Fruit fly (Drosophila melanogaster) whole organism, embryonic: ENCODE data around the gene CG32488.
A peak's percentile ranks its signal among the peaks of the same experiment; 100 is the strongest.

ENCODE experiments used
- Antp ChIP-seq: fragments of 200-800 bp; sonication (Bioruptor generic); optimal IDR thresholded peaks from 3 replicates; lab custom pipeline; 2016; ENCODE audit warnings: missing biosample characterization, missing genetic modification characterization
- B-H2 ChIP-seq: fragments of 200-800 bp; sonication (Bioruptor generic); optimal IDR thresholded peaks from 2 replicates; lab custom pipeline; 2018; ENCODE audit warnings: missing biosample characterization, mild to moderate bottlenecking, missing genetic modification characterization
- CG10209 ChIP-seq: fragments of 200-800 bp; sonication (Bioruptor generic); optimal IDR thresholded peaks from 3 replicates; lab custom pipeline; 2017; ENCODE audit warnings: missing biosample characterization, mild to moderate bottlenecking, missing genetic modification characterization, missing genetic modification reagents
- CG10654 ChIP-seq: fragments of 200-800 bp; sonication (Bioruptor generic); optimal IDR thresholded peaks from 2 replicates; lab custom pipeline; 2016; ENCODE audit warnings: missing biosample characterization, missing genetic modification characterization
- CG11456 ChIP-seq: fragments of 200-800 bp; sonication (Bioruptor generic); IDR thresholded peaks from 3 replicates; pipeline ENCODE4 v1.3.6; 2022; ENCODE audit warnings: missing biosample characterization, missing genetic modification characterization
- CG12219 ChIP-seq: fragments of 200-800 bp; sonication (Bioruptor generic); optimal IDR thresholded peaks from 3 replicates; lab custom pipeline; 2018; ENCODE audit warnings: missing biosample characterization, mild to moderate bottlenecking, missing genetic modification characterization
- CG14050 ChIP-seq: fragments of 200-800 bp; sonication (Bioruptor generic); IDR thresholded peaks from 3 replicates; pipeline ENCODE4 v1.3.6; 2022; ENCODE audit warnings: missing biosample characterization, missing genetic modification characterization
- CG15269 ChIP-seq: fragments of 200-800 bp; sonication (Bioruptor generic); optimal IDR thresholded peaks from 2 replicates; lab custom pipeline; 2018; ENCODE audit warnings: missing biosample characterization, mild to moderate bottlenecking, missing genetic modification characterization, moderate library complexity
- CG15601 ChIP-seq: fragments of 200-800 bp; sonication (Bioruptor generic); optimal IDR thresholded peaks from 3 replicates; lab custom pipeline; 2019; ENCODE audit warnings: missing biosample characterization, mild to moderate bottlenecking, missing genetic modification characterization, moderate library complexity
- CG18619 ChIP-seq: fragments of 200-800 bp; sonication (Bioruptor generic); optimal IDR thresholded peaks from 3 replicates; lab custom pipeline; 2017; ENCODE audit warnings: missing biosample characterization, mild to moderate bottlenecking, missing genetic modification characterization
- CG2678 ChIP-seq: fragments of 200-800 bp; sonication (Bioruptor generic); optimal IDR thresholded peaks from 3 replicates; lab custom pipeline; 2019; ENCODE audit warnings: missing biosample characterization, mild to moderate bottlenecking, missing genetic modification characterization, moderate library complexity
- CG32532 ChIP-seq: fragments of 200-800 bp; sonication (Bioruptor generic); IDR thresholded peaks from 2 replicates; pipeline ENCODE4 v1.3.6; 2022; ENCODE audit warnings: missing biosample characterization, missing genetic modification characterization
- CG32772 ChIP-seq: fragments of 200-800 bp; sonication (Bioruptor generic); IDR thresholded peaks from 2 replicates; pipeline ENCODE4 v1.3.6; 2022; ENCODE audit warnings: missing biosample characterization, missing genetic modification characterization
- CG34422 ChIP-seq: fragments of 200-800 bp; sonication (Bioruptor generic); IDR thresholded peaks from 3 replicates; pipeline ENCODE4 v1.3.6; 2022; ENCODE audit warnings: missing biosample characterization, missing genetic modification characterization
- CG4282 ChIP-seq: fragments of 200-800 bp; sonication (Bioruptor generic); optimal IDR thresholded peaks from 2 replicates; lab custom pipeline; 2016; ENCODE audit warnings: missing biosample characterization, missing genetic modification characterization
- CG4820 ChIP-seq: fragments of 200-800 bp; sonication (Bioruptor generic); optimal IDR thresholded peaks from 3 replicates; lab custom pipeline; 2016; ENCODE audit warnings: missing biosample characterization, missing genetic modification characterization
- CG5245 ChIP-seq: fragments of 200-800 bp; sonication (Bioruptor generic); optimal IDR thresholded peaks from 3 replicates; lab custom pipeline; 2016; ENCODE audit warnings: missing biosample characterization, missing genetic modification characterization
- CG6272 ChIP-seq: fragments of 200-800 bp; sonication (Bioruptor generic); IDR thresholded peaks from 2 replicates; pipeline ENCODE4 v1.3.6; 2022; ENCODE audit warnings: missing biosample characterization, missing genetic modification characterization
- CG6683 ChIP-seq: fragments of 200-800 bp; sonication (Bioruptor generic); optimal IDR thresholded peaks from 2 replicates; lab custom pipeline; 2017; ENCODE audit warnings: missing biosample characterization, mild to moderate bottlenecking, missing genetic modification characterization, missing genetic modification reagents
- CG6765 ChIP-seq: fragments of 200-800 bp; sonication (Bioruptor generic); optimal IDR thresholded peaks from 3 replicates; lab custom pipeline; 2017; ENCODE audit warnings: missing biosample characterization, mild to moderate bottlenecking, missing genetic modification characterization
- CG9215 ChIP-seq: fragments of 200-800 bp; sonication (Bioruptor generic); IDR thresholded peaks from 2 replicates; pipeline ENCODE4 v1.3.6; 2022; ENCODE audit warnings: missing biosample characterization, missing genetic modification characterization
- CG9797 ChIP-seq: fragments of 200-800 bp; sonication (Bioruptor generic); optimal IDR thresholded peaks from 3 replicates; lab custom pipeline; 2018; ENCODE audit warnings: missing biosample characterization, mild to moderate bottlenecking, missing genetic modification characterization
- CG9876 ChIP-seq: fragments of 200-800 bp; sonication (Bioruptor generic); optimal IDR thresholded peaks from 2 replicates; lab custom pipeline; 2016; ENCODE audit warnings: missing biosample characterization, missing genetic modification characterization
- Camta ChIP-seq: fragments of 200-800 bp; sonication (Bioruptor generic); optimal IDR thresholded peaks from 2 replicates; lab custom pipeline; 2016; ENCODE audit warnings: missing biosample characterization, missing genetic modification characterization
- Fer2 ChIP-seq: fragments of 200-800 bp; sonication (Bioruptor generic); optimal IDR thresholded peaks from 2 replicates; lab custom pipeline; 2018; ENCODE audit warnings: missing biosample characterization, mild to moderate bottlenecking, missing genetic modification characterization, moderate library complexity
- HHEX ChIP-seq: fragments of 200-800 bp; sonication (Bioruptor generic); optimal IDR thresholded peaks from 3 replicates; lab custom pipeline; 2017; ENCODE audit warnings: missing biosample characterization, mild to moderate bottlenecking, missing genetic modification characterization, missing genetic modification reagents
- Hmr ChIP-seq: fragments of 200-800 bp; sonication (Bioruptor generic); optimal IDR thresholded peaks from 3 replicates; lab custom pipeline; 2017; ENCODE audit warnings: mild to moderate bottlenecking, missing biosample characterization, missing genetic modification reagents, missing genetic modification characterization
- NC2β ChIP-seq: fragments of 200-800 bp; sonication (Bioruptor generic); optimal IDR thresholded peaks from 2 replicates; lab custom pipeline; 2016; ENCODE audit warnings: missing biosample characterization, missing genetic modification characterization
- Rx ChIP-seq: fragments of 200-800 bp; sonication (Bioruptor generic); IDR thresholded peaks from 2 replicates; pipeline ENCODE4 v1.3.6; 2022; ENCODE audit warnings: missing biosample characterization, missing genetic modification characterization
- da ChIP-seq: fragments of 200-800 bp; sonication (Bioruptor generic); optimal IDR thresholded peaks from 2 replicates; lab custom pipeline; 2016; ENCODE audit warnings: missing biosample characterization, missing genetic modification characterization
- dan ChIP-seq: fragments of 200-800 bp; sonication (Bioruptor generic); IDR thresholded peaks from 2 replicates; pipeline ENCODE4 v1.3.6; 2022; ENCODE audit warnings: missing biosample characterization, missing genetic modification characterization
- emc ChIP-seq: fragments of 200-800 bp; sonication (Bioruptor generic); optimal IDR thresholded peaks from 2 replicates; lab custom pipeline; 2016; ENCODE audit warnings: missing biosample characterization, missing genetic modification characterization
- gcm2 ChIP-seq: fragments of 200-800 bp; sonication (Bioruptor generic); optimal IDR thresholded peaks from 2 replicates; lab custom pipeline; 2016; ENCODE audit warnings: missing biosample characterization, missing genetic modification characterization
- gem ChIP-seq: fragments of 200-800 bp; sonication (Bioruptor generic); optimal IDR thresholded peaks from 2 replicates; lab custom pipeline; 2019; ENCODE audit warnings: missing biosample characterization, mild to moderate bottlenecking, missing genetic modification characterization, moderate library complexity
- hth ChIP-seq: fragments of >200 bp; optimal IDR thresholded peaks from 2 replicates; lab custom pipeline; 2017; ENCODE audit warnings: inconsistent platforms
- lbe ChIP-seq: fragments of 200-800 bp; sonication (Bioruptor generic); optimal IDR thresholded peaks from 2 replicates; lab custom pipeline; 2016; ENCODE audit warnings: missing biosample characterization, mild to moderate bottlenecking, missing genetic modification characterization
- lov ChIP-seq, 2 experiments: fragments of 200-800 bp in 1 of 2; fragments of >200 bp in 1 of 2; sonication (Bioruptor generic) in 1 of 2; IDR thresholded peaks in 1 of 2; optimal IDR thresholded peaks in 1 of 2; 2 replicates in 1 of 2; 3 replicates in 1 of 2; pipeline versions ENCODE4 v1.3.6 to Lab custom; 2017 to 2022; ENCODE audit warnings: missing biosample characterization in 1 of 2, missing genetic modification characterization in 1 of 2
- oc ChIP-seq: fragments of 200-800 bp; sonication (Bioruptor generic); optimal IDR thresholded peaks from 2 replicates; lab custom pipeline; 2018; ENCODE audit warnings: missing biosample characterization, mild to moderate bottlenecking, missing genetic modification characterization, moderate library complexity
- onecut ChIP-seq: fragments of 200-800 bp; sonication (Bioruptor generic); IDR thresholded peaks from 2 replicates; pipeline ENCODE4 v1.3.6; 2022; ENCODE audit warnings: missing biosample characterization, missing genetic modification characterization
- pita ChIP-seq: fragments of 200-800 bp; sonication (Bioruptor generic); optimal IDR thresholded peaks from 2 replicates; lab custom pipeline; 2017; ENCODE audit warnings: missing biosample characterization, mild to moderate bottlenecking, missing genetic modification characterization
- prd ChIP-seq, 3 experiments: fragments of >200 bp in 2 of 3; fragments of 200-800 bp in 1 of 3; sonication (Bioruptor generic) in 1 of 3; optimal IDR thresholded peaks in 2 of 3; IDR thresholded peaks in 1 of 3; 2 replicates in 2 of 3; 3 replicates in 1 of 3; pipeline versions ENCODE4 v1.3.6 to Lab custom; 2017 to 2022; ENCODE audit warnings: missing biosample characterization in 1 of 3, missing genetic modification characterization in 1 of 3
- schlank ChIP-seq: fragments of 200-800 bp; sonication (Bioruptor generic); optimal IDR thresholded peaks from 2 replicates; lab custom pipeline; 2018; ENCODE audit warnings: missing biosample characterization, mild to moderate bottlenecking, missing genetic modification characterization
- sens-2 ChIP-seq: fragments of 200-800 bp; sonication (Bioruptor generic); IDR thresholded peaks from 2 replicates; pipeline ENCODE4 v1.3.6; 2022; ENCODE audit warnings: missing biosample characterization, missing genetic modification characterization
- sim ChIP-seq: fragments of 200-800 bp; sonication (Bioruptor generic); IDR thresholded peaks from 2 replicates; pipeline ENCODE4 v1.3.6; 2022; ENCODE audit warnings: missing biosample characterization, missing genetic modification characterization
- ssp ChIP-seq: fragments of 200-800 bp; sonication (Bioruptor generic); IDR thresholded peaks from 2 replicates; pipeline ENCODE4 v1.3.6; 2022; ENCODE audit warnings: missing biosample characterization, missing genetic modification characterization
- sug ChIP-seq: fragments of 200-800 bp; optimal IDR thresholded peaks from 2 replicates; lab custom pipeline; 2019; ENCODE audit warnings: missing biosample characterization, mild to moderate bottlenecking, missing genetic modification characterization, moderate library complexity
- unpg ChIP-seq: fragments of 200-800 bp; sonication (Bioruptor generic); optimal IDR thresholded peaks from 3 replicates; lab custom pipeline; 2018; ENCODE audit warnings: missing biosample characterization, mild to moderate bottlenecking, missing genetic modification characterization, moderate library complexity
- vvl ChIP-seq: fragments of 200-800 bp; sonication (Bioruptor generic); IDR thresholded peaks from 2 replicates; pipeline ENCODE4 v1.3.6; 2022; ENCODE audit warnings: missing biosample characterization, missing genetic modification characterization

CG32488 gene

dm6 chr3L:3052110-3052871 is 36.4 kb upstream of the CG32488 start, which contains the start of gene CG1271 (continued):
- TF ChIP-seq CG15269 (peak; percentile 51), CG9876 (GFP tag; lab: Kevin White, UChicago) (no peak), schlank (tag; lab: Kevin White, UChicago) (peak; percentile 21), sug (peak; percentile 93), B-H2 (GFP tag; lab: Kevin White, UChicago) (peak; percentile 62), da (peak; percentile 34), prd (optimal IDR thresholded peaks at IDR 0.05; lab: Kevin White, UChicago) (no peak), prd (GFP tag; IDR thresholded peaks at IDR 0.05; lab: Robert Waterston, UW) (peak; percentile 66; the same call in 2 of the 3 replicates), sim (GFP tag; lab: Robert Waterston, UW) (no peak), CG6272 (GFP tag; lab: Robert Waterston, UW) (0 out of 2 replicates have a peak, but pooled peaks have one; percentile 37), Rx (GFP tag; lab: Robert Waterston, UW) (peak; percentile 25; the same call in 1 of the 2 replicates), gcm2 (GFP tag; lab: Kevin White, UChicago) (peak; percentile 23), onecut (GFP tag; lab: Robert Waterston, UW) (0 out of 2 replicates have a peak, but pooled peaks have one; percentile 21), CG4282 (peak; percentile 29), Hmr (GFP tag; lab: Kevin White, UChicago) (no peak), CG34422 (0 out of 3 replicates have a peak, but pooled peaks have one; percentile 55), CG12219 (GFP tag; lab: Kevin White, UChicago) (no peak), dan (GFP tag; lab: Robert Waterston, UW) (no peak), CG9215 (GFP tag; lab: Robert Waterston, UW) (peak; percentile 66), CG32532 (GFP tag; lab: Robert Waterston, UW) (peak; percentile 72), HHEX (GFP tag; lab: Kevin White, UChicago) (peak; percentile 51), CG15601 (tag; lab: Kevin White, UChicago) (peak; percentile 59), NC2β (GFP tag; lab: Kevin White, UChicago) (peak; percentile 27), emc (GFP tag; lab: Kevin White, UChicago) (peak; percentile 41), gem (peak; percentile 80), vvl (GFP tag; lab: Robert Waterston, UW) (peak; percentile 67), CG6683 (GFP tag; lab: Kevin White, UChicago) (peak; percentile 26), CG10209 (peak; percentile 54), CG4820 (peak; percentile 67), Fer2 (tag; lab: Kevin White, UChicago) (peak; percentile 20), unpg (GFP tag; lab: Kevin White, UChicago) (peak; percentile 43), Camta (GFP tag; lab: Kevin White, UChicago) (peak; percentile 43), CG11456 (GFP tag; lab: Robert Waterston, UW) (peak; percentile 56; the same call in 1 of the 3 replicates), Antp (GFP tag; lab: Kevin White, UChicago) (peak; percentile 65), CG5245 (GFP tag; lab: Kevin White, UChicago) (peak; percentile 51), oc (tag; lab: Kevin White, UChicago) (no peak), CG6765 (peak; percentile 17), CG10654 (GFP tag; lab: Kevin White, UChicago) (peak; percentile 68), pita (GFP tag; lab: Kevin White, UChicago) (no peak), CG32772 (GFP tag; lab: Robert Waterston, UW) (no peak), CG9797 (GFP tag; lab: Kevin White, UChicago) (peak; percentile 76), lbe (GFP tag; lab: Kevin White, UChicago) (peak; percentile 1), sens-2 (0 out of 2 replicates have a peak, but pooled peaks have one; percentile 25), CG14050 (GFP tag; lab: Robert Waterston, UW) (0 out of 3 replicates have a peak, but pooled peaks have one; percentile 11), CG2678 (tag; lab: Kevin White, UChicago) (peak; percentile 81), CG18619 (GFP tag; lab: Kevin White, UChicago) (peak; percentile 62), lov (optimal IDR thresholded peaks at IDR 0.05; lab: Kevin White, UChicago) (no peak), lov (GFP tag; IDR thresholded peaks at IDR 0.05; lab: Robert Waterston, UW) (no peak), ssp (peak; percentile 66), hth (lab: Kevin White, UChicago) (no peak)
